Worm (Caenorhabditis elegans): Measurements from ENCODE around the gene hyls-1.

The hyls-1 gene

ce11 chrV:7237133-7237532 is at the start of gene hyls-1:
Gene hyls-1 (plus strand): TSS chrV:7237381.
- TF ChIP-seq efl-3 (GFP tag; optimal IDR thresholded peaks at IDR 0.05) (no peak), lin-39 (tag; optimal IDR thresholded peaks at IDR 0.05) (peak; percentile 74), fkh-8 (tag; optimal IDR thresholded peaks at IDR 0.05) (peak; percentile 68), pax-3 (tag; optimal IDR thresholded peaks at IDR 0.05) (no peak), lin-35 (GFP tag; optimal IDR thresholded peaks at IDR 0.05) (peak; percentile 94 to 97), lsy-2 (tag; optimal IDR thresholded peaks at IDR 0.05) (peak; percentile 88), nhr-77 (tag; optimal IDR thresholded peaks at IDR 0.05) (peak; percentile 59), unc-86 (tag; optimal IDR thresholded peaks at IDR 0.05) (peak; percentile 81), elt-3 (tag; optimal IDR thresholded peaks at IDR 0.05) (peak in 2 of 6 experiments; percentile 65 to 85), vab-15 (tag; optimal IDR thresholded peaks at IDR 0.05) (peak; percentile 2), skn-1 (tag; optimal IDR thresholded peaks at IDR 0.05) (peak; percentile 95), aha-1 (tag; optimal IDR thresholded peaks at IDR 0.05) (no peak), mdl-1 (tag; optimal IDR thresholded peaks at IDR 0.05) (peak in 1 of 2 experiments; percentile 77), irx-1 (tag; optimal IDR thresholded peaks at IDR 0.05) (peak; percentile 86), ceh-90 (tag; optimal IDR thresholded peaks at IDR 0.05) (no peak), unc-30 (tag; optimal IDR thresholded peaks at IDR 0.05) (no peak), lin-15B (tag; optimal IDR thresholded peaks at IDR 0.05) (peak; percentile 89), mab-9 (GFP tag; IDR thresholded peaks at IDR 0.05) (no peak), nhr-12 (tag; optimal IDR thresholded peaks at IDR 0.05) (no peak), nhr-11 (tag; optimal IDR thresholded peaks at IDR 0.05) (peak; percentile 48), fkh-10 (GFP tag; optimal IDR thresholded peaks at IDR 0.05) (peak; percentile 37), C16A3.4 (tag; optimal IDR thresholded peaks at IDR 0.05) (peak; percentile 89), snpc-4 (tag; optimal IDR thresholded peaks at IDR 0.05) (peak; percentile 63), Y116A8C.19 (tag; optimal IDR thresholded peaks at IDR 0.05; ENCODE audit: borderline replicate concordance) (no peak), grh-1 (GFP tag; IDR thresholded peaks at IDR 0.05) (peak; percentile 77), sup-37 (GFP tag; optimal IDR thresholded peaks at IDR 0.05) (peak; percentile 35), ceh-63 (GFP tag; optimal IDR thresholded peaks at IDR 0.05) (no peak), ceh-8 (GFP tag; optimal IDR thresholded peaks at IDR 0.05) (peak; percentile 44), snu-23 (GFP tag; optimal IDR thresholded peaks at IDR 0.05) (peak; percentile 92), dpl-1 (GFP tag; optimal IDR thresholded peaks at IDR 0.05) (peak; percentile 94 to 95 (median 95)), jun-1 (tag; optimal IDR thresholded peaks at IDR 0.05) (peak; percentile 64), ceh-82 (tag; optimal IDR thresholded peaks at IDR 0.05) (peak; percentile 62 to 92 (median 77)), nhr-85 (tag) (peak; percentile 94), mep-1 (tag; optimal IDR thresholded peaks at IDR 0.05) (peak; percentile 80), hpl-2 (GFP tag; optimal IDR thresholded peaks at IDR 0.05) (peak; percentile 75), rnt-1 (tag; optimal IDR thresholded peaks at IDR 0.05) (peak; percentile 90), egl-27 (tag; optimal IDR thresholded peaks at IDR 0.05) (no peak), mef-2 (tag; optimal IDR thresholded peaks at IDR 0.05) (no peak), elt-2 (tag; optimal IDR thresholded peaks at IDR 0.05) (peak; percentile 15), lir-3 (tag; optimal IDR thresholded peaks at IDR 0.05; ENCODE audit: poor library complexity) (peak; percentile 74), blmp-1 (tag; optimal IDR thresholded peaks at IDR 0.05) (peak; percentile 73), nhr-20 (tag; optimal IDR thresholded peaks at IDR 0.05) (peak; percentile 91), zag-1 (tag; optimal IDR thresholded peaks at IDR 0.05) (no peak), ama-1 (optimal IDR thresholded peaks at IDR 0.05) (no peak), lin-14 (GFP tag; optimal IDR thresholded peaks at IDR 0.05) (peak; percentile 81), nhr-90 (tag; optimal IDR thresholded peaks at IDR 0.05; ENCODE audit: poor library complexity) (peak; percentile 89), lin-13 (GFP tag; optimal IDR thresholded peaks at IDR 0.05) (peak; percentile 82), ceh-88 (GFP tag; IDR thresholded peaks at IDR 0.05) (peak; percentile 74; the same call in 1 of the 2 replicates), pag-3 (tag; optimal IDR thresholded peaks at IDR 0.05; ENCODE audit: borderline replicate concordance, insufficient read depth) (no peak), nhr-84 (tag; optimal IDR thresholded peaks at IDR 0.05) (no peak), sox-4 (tag; optimal IDR thresholded peaks at IDR 0.05) (peak; percentile 8), dsc-1 (tag; optimal IDR thresholded peaks at IDR 0.05) (peak; percentile 82), unc-98 (GFP tag; IDR thresholded peaks at IDR 0.05) (no peak)

Measured in whole organism, L1 larva.